Fruit fly (Drosophila melanogaster): ENCODE measurements around the gene Mhc.

Gene Mhc

DNA sequence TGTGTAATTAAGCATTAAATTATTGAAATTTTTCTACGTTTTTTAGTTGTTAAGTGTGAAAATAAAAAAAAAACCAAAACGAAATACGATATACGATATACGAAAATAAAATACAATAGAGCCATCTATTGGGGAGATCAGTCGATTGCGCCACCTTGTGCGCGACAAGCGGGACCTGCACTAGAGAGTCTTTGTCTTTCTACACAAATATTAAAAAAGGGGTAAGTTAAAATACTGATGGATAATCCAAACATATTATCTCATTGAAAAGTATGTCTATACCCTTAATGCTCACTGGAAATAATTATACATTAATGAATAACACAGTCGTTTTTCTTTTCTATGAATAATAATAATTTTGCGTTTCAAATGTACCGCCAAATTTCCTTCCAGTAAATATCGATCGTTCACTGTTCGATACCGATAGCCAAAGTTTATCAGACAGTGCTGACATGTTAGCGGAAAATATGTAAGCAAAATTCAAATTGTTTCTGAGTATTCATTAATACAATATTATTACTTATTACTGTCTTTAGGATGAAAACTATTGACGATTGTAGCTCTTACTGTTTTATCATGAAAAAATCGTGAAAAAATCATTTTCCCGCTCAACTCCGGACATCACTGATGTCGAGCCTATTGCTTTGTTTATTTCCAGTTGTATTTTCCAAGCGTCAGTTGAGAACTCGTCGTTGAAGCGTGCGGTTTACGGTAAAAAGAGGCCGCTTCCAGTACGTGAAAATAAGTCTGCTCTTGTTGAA, 49.8 kb downstream of the Mhc start, which contains the start of gene mdy (continued):
- TF ChIP-seq dpn (GFP tag; optimal IDR thresholded peaks at IDR 0.05): peak; percentile 62 to 71
- TF ChIP-seq da (GFP tag; optimal IDR thresholded peaks at IDR 0.05): no peak
- peak; percentile 29 for TF ChIP-seq slou (GFP tag; optimal IDR thresholded peaks at IDR 0.05)
- TF ChIP-seq org-1 (GFP tag; optimal IDR thresholded peaks at IDR 0.05): peak; percentile 7
- peak; percentile 74 for TF ChIP-seq CG8924 (tag; optimal IDR thresholded peaks at IDR 0.05)
- peak; percentile 49 for TF ChIP-seq CG10366 (GFP tag; IDR thresholded peaks at IDR 0.05)
- TF ChIP-seq Nf-YA (GFP tag; IDR thresholded peaks at IDR 0.05): peak; percentile 55; the same call in 1 of the 2 replicates
- no peak for TF ChIP-seq z (GFP tag; IDR thresholded peaks at IDR 0.05)
- peak; percentile 44; the same call in 1 of the 2 replicates for TF ChIP-seq nerfin-2 (GFP tag; IDR thresholded peaks at IDR 0.05; ENCODE audit: partially characterized antibody)
- no peak; the same call in 1 of the 2 replicates for TF ChIP-seq chm (GFP tag; IDR thresholded peaks at IDR 0.05)
- TF ChIP-seq stwl (tag; optimal IDR thresholded peaks at IDR 0.05): peak; percentile 24
- peak in 1 of 2 experiments; percentile 2 for TF ChIP-seq Trl (optimal IDR thresholded peaks at IDR 0.05)
- TF ChIP-seq Trl (GFP tag; optimal IDR thresholded peaks at IDR 0.05): peak; percentile 15
- no peak for TF ChIP-seq TFAM (GFP tag; optimal IDR thresholded peaks at IDR 0.05)
- TF ChIP-seq CG9817 (tag; optimal IDR thresholded peaks at IDR 0.05): peak; percentile 19
- TF ChIP-seq lilli (GFP tag; optimal IDR thresholded peaks at IDR 0.05): peak; percentile 80
- TF ChIP-seq CG11560 (tag; IDR thresholded peaks at IDR 0.05): no peak
- TF ChIP-seq dm (GFP tag; optimal IDR thresholded peaks at IDR 0.05): no peak
- no peak for TF ChIP-seq ro (GFP tag; IDR thresholded peaks at IDR 0.05)
- TF ChIP-seq MTF-1 (GFP tag; optimal IDR thresholded peaks at IDR 0.05; ENCODE audit: borderline replicate concordance): peak; percentile 31
- no peak for TF ChIP-seq gfzf (GFP tag; optimal IDR thresholded peaks at IDR 0.05)
- peak; percentile 2 for TF ChIP-seq CG1233 (GFP tag; optimal IDR thresholded peaks at IDR 0.05)
- peak; percentile 27; the same call in 1 of the 2 replicates for TF ChIP-seq CG1024 (GFP tag; IDR thresholded peaks at IDR 0.05)
- peak; percentile 92 for TF ChIP-seq E2f2 (GFP tag; IDR thresholded peaks at IDR 0.05)
- peak; percentile 99 for TF ChIP-seq CTCF (GFP tag; optimal IDR thresholded peaks at IDR 0.05)
- TF ChIP-seq Drgx (GFP tag; IDR thresholded peaks at IDR 0.05): peak; percentile 57; the same call in 1 of the 2 replicates
- TF ChIP-seq CG12155 (GFP tag; optimal IDR thresholded peaks at IDR 0.05): peak; percentile 41
- peak; percentile 71 for TF ChIP-seq CG18476 (GFP tag; optimal IDR thresholded peaks at IDR 0.05)
- TF ChIP-seq trh (GFP tag; optimal IDR thresholded peaks at IDR 0.05): no peak
- TF ChIP-seq CG4328 (GFP tag; optimal IDR thresholded peaks at IDR 0.05): peak; percentile 0
- TF ChIP-seq CG7928 (GFP tag; optimal IDR thresholded peaks at IDR 0.05): no peak
- peak; percentile 30 for TF ChIP-seq CG6765 (GFP tag; optimal IDR thresholded peaks at IDR 0.05)
- TF ChIP-seq gcm2 (GFP tag; optimal IDR thresholded peaks at IDR 0.05): peak; percentile 23
- peak; percentile 6 for TF ChIP-seq gro (GFP tag; optimal IDR thresholded peaks at IDR 0.05)
- peak; percentile 53 for TF ChIP-seq tgo (GFP tag; IDR thresholded peaks at IDR 0.05)
- no peak for TF ChIP-seq CG15479 (GFP tag; optimal IDR thresholded peaks at IDR 0.05)
- TF ChIP-seq btn (GFP tag; optimal IDR thresholded peaks at IDR 0.05): no peak
- TF ChIP-seq Lhr (GFP tag; optimal IDR thresholded peaks at IDR 0.05): peak; percentile 79
- no peak for TF ChIP-seq CG17385 (GFP tag; optimal IDR thresholded peaks at IDR 0.05)
- TF ChIP-seq Hand (GFP tag; optimal IDR thresholded peaks at IDR 0.05): no peak
- TF ChIP-seq Chrac-16 (GFP tag; optimal IDR thresholded peaks at IDR 0.05): peak; percentile 69
- TF ChIP-seq chn (GFP tag; optimal IDR thresholded peaks at IDR 0.05): peak; percentile 26
- no peak; the same call in 2 of the 3 replicates for TF ChIP-seq Opbp (GFP tag; IDR thresholded peaks at IDR 0.05; ENCODE audit: partially characterized antibody)
- peak; percentile 63 for TF ChIP-seq CG9932 (GFP tag; IDR thresholded peaks at IDR 0.05)
- TF ChIP-seq Tbp (GFP tag; optimal IDR thresholded peaks at IDR 0.05): peak; percentile 4
- peak; percentile 77 for TF ChIP-seq CG12391 (tag; optimal IDR thresholded peaks at IDR 0.05)
- TF ChIP-seq lbe (GFP tag; optimal IDR thresholded peaks at IDR 0.05): peak; percentile 61
- TF ChIP-seq Ssrp (tag; optimal IDR thresholded peaks at IDR 0.05): peak; percentile 32
- TF ChIP-seq Neu2 (GFP tag; optimal IDR thresholded peaks at IDR 0.05; ENCODE audit: borderline replicate concordance): no peak
- TF ChIP-seq CG12104 (GFP tag; optimal IDR thresholded peaks at IDR 0.05): peak; percentile 56

All from whole organism, embryonic.